Fruit fly (Drosophila melanogaster): ENCODE results near the gene CG7079.

DNA sequence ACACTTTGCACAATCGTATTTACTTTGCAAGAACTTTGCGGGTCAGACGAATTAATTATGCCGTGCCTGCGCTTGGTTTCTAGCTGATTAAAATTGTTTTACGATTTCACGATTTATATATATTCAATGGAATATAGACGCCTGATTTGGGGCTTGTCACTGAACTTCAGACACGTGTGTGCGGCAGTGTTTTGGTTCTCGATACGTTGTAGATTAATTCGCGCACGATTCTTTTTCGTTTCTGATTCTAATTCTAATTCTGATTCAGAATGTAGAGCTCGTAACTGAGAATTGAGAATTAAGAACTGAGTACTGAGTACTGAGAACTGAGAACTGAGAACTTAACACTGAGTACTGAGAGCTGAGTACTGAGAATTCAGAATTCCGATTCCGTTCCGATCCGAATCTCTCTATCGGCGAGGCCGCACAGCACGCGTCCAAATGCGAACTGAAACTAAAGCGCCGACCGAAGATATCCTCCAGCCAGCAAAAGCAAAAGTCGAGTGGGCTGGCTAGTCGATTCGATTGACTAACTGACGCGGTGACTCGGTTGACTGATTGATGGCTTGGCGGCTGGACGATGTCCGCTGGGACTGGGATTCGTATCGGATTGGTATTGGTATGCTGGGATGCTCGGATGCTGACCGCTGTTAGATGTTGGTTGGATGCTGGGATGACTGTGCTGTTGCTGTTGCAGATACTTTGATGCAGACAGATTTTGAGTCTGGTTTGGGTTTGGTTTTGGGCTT, 25.7 kb downstream of the CG7079 start:
- TF ChIP-seq Sin3A (optimal IDR thresholded peaks at IDR 0.05) (no peak), Myc (optimal IDR thresholded peaks at IDR 0.05) (no peak), psq (optimal IDR thresholded peaks at IDR 0.05) (no peak)

All from Kc167 (cell line).